Worm (Caenorhabditis elegans) whole organism, L1 larva: ENCODE results near the gene prx-10.

Experiments
- C04F5.9 ChIP-seq: sonication (generic microtip); optimal IDR thresholded peaks from 2 replicates; lab custom pipeline; 2016; ENCODE audit warnings: missing genetic modification characterization, missing compliant biosample characterization
- C34B4.2 ChIP-seq: sonication (generic microtip); optimal IDR thresholded peaks from 2 replicates; lab custom pipeline; 2017; ENCODE audit warnings: mild to moderate bottlenecking, missing genetic modification characterization, missing compliant biosample characterization
- F16B12.6 ChIP-seq: fragments of 150-350 bp; optimal IDR thresholded peaks from 2 replicates; lab custom pipeline; 2014; ENCODE audit warnings: missing biosample characterization, missing genetic modification characterization
- Y116A8C.19 ChIP-seq: sonication (generic microtip); optimal IDR thresholded peaks from 2 replicates; lab custom pipeline; 2016; ENCODE audit warnings: missing compliant biosample characterization, missing genetic modification characterization, borderline replicate concordance
- aha-1 ChIP-seq: fragments of 150-350 bp; optimal IDR thresholded peaks from 2 replicates; lab custom pipeline; 2014; ENCODE audit warnings: missing biosample characterization, missing genetic modification characterization
- ama-1 ChIP-seq: fragments of 150-350 bp; optimal IDR thresholded peaks from 2 replicates; lab custom pipeline; 2014
- blmp-1 ChIP-seq: fragments of 150-350 bp; optimal IDR thresholded peaks from 2 replicates; lab custom pipeline; 2014; ENCODE audit warnings: missing biosample characterization, missing genetic modification characterization
- ceh-63 ChIP-seq: fragments of 200-800 bp; sonication (Bioruptor generic); optimal IDR thresholded peaks from 2 replicates; lab custom pipeline; 2018; ENCODE audit warnings: mild to moderate bottlenecking, missing genetic modification characterization, missing compliant biosample characterization
- ceh-88 ChIP-seq: fragments of 200-800 bp; sonication (Bioruptor generic); IDR thresholded peaks from 2 replicates; pipeline ENCODE4 v1.3.6; 2022; ENCODE audit warnings: missing genetic modification characterization, missing compliant biosample characterization
- ceh-90 ChIP-seq: sonication (generic microtip); optimal IDR thresholded peaks from 2 replicates; lab custom pipeline; 2016; ENCODE audit warnings: missing genetic modification characterization, missing compliant biosample characterization
- ces-1 ChIP-seq: fragments of 150-350 bp; optimal IDR thresholded peaks from 2 replicates; lab custom pipeline; 2014; ENCODE audit warnings: missing biosample characterization, missing genetic modification reagents, missing genetic modification characterization
- dpl-1 ChIP-seq, 3 experiments: fragments of 150-350 bp in 2 of 3; sonication (generic microtip) in 1 of 3; optimal IDR thresholded peaks; 2 replicates each; lab custom pipeline; 2014 to 2017; ENCODE audit warnings: missing biosample characterization in 3 of 3, missing genetic modification characterization in 3 of 3, missing genetic modification reagents in 3 of 3
- dsc-1 ChIP-seq: sonication (generic microtip); optimal IDR thresholded peaks from 2 replicates; lab custom pipeline; 2016; ENCODE audit warnings: mild to moderate bottlenecking, missing genetic modification characterization, missing compliant biosample characterization
- efl-1 ChIP-seq, 4 experiments: fragments of 150-350 bp; optimal IDR thresholded peaks in 3 of 4; peaks in 1 of 4; 1 replicate in 1 of 4; 2 replicates in 3 of 4; lab custom pipeline; 2014; ENCODE audit warnings: missing biosample characterization in 2 of 4, missing genetic modification characterization in 2 of 4, missing genetic modification reagents in 2 of 4
- egl-13 ChIP-seq: sonication (generic microtip); optimal IDR thresholded peaks from 2 replicates; lab custom pipeline; 2016; ENCODE audit warnings: missing genotype, missing genetic modification reagents, missing genetic modification characterization, missing compliant biosample characterization
- elt-2 ChIP-seq: sonication (generic microtip); optimal IDR thresholded peaks from 2 replicates; lab custom pipeline; 2016; ENCODE audit warnings: missing genetic modification characterization, mild to moderate bottlenecking, inconsistent platforms, missing compliant biosample characterization, missing genetic modification reagents
- fkh-10 ChIP-seq: sonication (generic microtip); optimal IDR thresholded peaks from 2 replicates; lab custom pipeline; 2017; ENCODE audit warnings: missing biosample characterization, missing genetic modification reagents, missing genetic modification characterization
- fkh-4 ChIP-seq: sonication (generic microtip); optimal IDR thresholded peaks from 2 replicates; lab custom pipeline; 2016; ENCODE audit warnings: missing compliant biosample characterization, missing genetic modification characterization, borderline replicate concordance
- fos-1 ChIP-seq: fragments of 150-350 bp; optimal IDR thresholded peaks from 2 replicates; lab custom pipeline; 2014; ENCODE audit warnings: missing biosample characterization, missing genetic modification characterization
- hlh-17 ChIP-seq: fragments of 200-800 bp; sonication (Bioruptor generic); optimal IDR thresholded peaks from 2 replicates; lab custom pipeline; 2018; ENCODE audit warnings: missing genetic modification characterization, mild to moderate bottlenecking, missing compliant biosample characterization, moderate library complexity, borderline replicate concordance
- irx-1 ChIP-seq: sonication (generic microtip); optimal IDR thresholded peaks from 2 replicates; lab custom pipeline; 2016; ENCODE audit warnings: missing genetic modification characterization, missing compliant biosample characterization
- isw-1 ChIP-seq: fragments of 200-800 bp; sonication (Bioruptor generic); IDR thresholded peaks from 2 replicates; pipeline ENCODE4 v1.3.6; 2022; ENCODE audit warnings: missing genetic modification characterization, missing compliant biosample characterization
- jun-1 ChIP-seq: fragments of 150-350 bp; optimal IDR thresholded peaks from 2 replicates; lab custom pipeline; 2014; ENCODE audit warnings: missing biosample characterization, missing genetic modification reagents, missing genetic modification characterization
- lin-13 ChIP-seq: fragments of 150-350 bp; optimal IDR thresholded peaks from 2 replicates; lab custom pipeline; 2014; ENCODE audit warnings: missing biosample characterization, missing genetic modification reagents, missing genetic modification characterization
- lin-14 ChIP-seq: fragments of 200-800 bp; sonication (Bioruptor generic); optimal IDR thresholded peaks from 2 replicates; lab custom pipeline; 2018; ENCODE audit warnings: mild to moderate bottlenecking, missing genetic modification characterization, moderate library complexity, missing compliant biosample characterization
- lin-35 ChIP-seq, 2 experiments: fragments of 150-350 bp; optimal IDR thresholded peaks; 2 replicates each; lab custom pipeline; 2014; ENCODE audit warnings: missing biosample characterization in 2 of 2, missing genetic modification characterization in 2 of 2, missing genetic modification reagents in 2 of 2
- lsy-2 ChIP-seq, 2 experiments: fragments of 150-350 bp; optimal IDR thresholded peaks; 2 replicates each; lab custom pipeline; 2014; ENCODE audit warnings: missing biosample characterization in 2 of 2, missing genetic modification characterization in 2 of 2
- mab-9 ChIP-seq: fragments of 200-800 bp; sonication (Bioruptor generic); IDR thresholded peaks from 2 replicates; pipeline ENCODE4 v1.3.6; 2022; ENCODE audit warnings: missing genetic modification reagents, missing genetic modification characterization, missing compliant biosample characterization
- mep-1 ChIP-seq: fragments of 150-350 bp; optimal IDR thresholded peaks from 2 replicates; lab custom pipeline; 2014; ENCODE audit warnings: missing biosample characterization, missing genetic modification characterization
- nhr-12 ChIP-seq: sonication (generic microtip); optimal IDR thresholded peaks from 2 replicates; lab custom pipeline; 2017; ENCODE audit warnings: missing biosample characterization, missing genetic modification characterization
- nhr-19 ChIP-seq: fragments of 200-800 bp; sonication (Bioruptor generic); conservative IDR thresholded peaks from 2 replicates; pipeline ENCODE4 v1.3.6; 2022; ENCODE audit warnings: missing genetic modification characterization, missing compliant biosample characterization
- nhr-237 ChIP-seq: fragments of 150-350 bp; optimal IDR thresholded peaks from 2 replicates; lab custom pipeline; 2014; ENCODE audit warnings: missing biosample characterization, missing genetic modification characterization
- nhr-47 ChIP-seq: sonication (generic microtip); optimal IDR thresholded peaks from 2 replicates; lab custom pipeline; 2016; ENCODE audit warnings: mild to moderate bottlenecking, missing genetic modification characterization, moderate library complexity, missing compliant biosample characterization
- nhr-71 ChIP-seq: sonication (generic microtip); optimal IDR thresholded peaks from 2 replicates; lab custom pipeline; 2016; ENCODE audit warnings: mild to moderate bottlenecking, missing genetic modification characterization, moderate library complexity, missing compliant biosample characterization
- nhr-84 ChIP-seq: sonication (generic microtip); optimal IDR thresholded peaks from 2 replicates; lab custom pipeline; 2017; ENCODE audit warnings: missing biosample characterization, missing genetic modification characterization
- nhr-90 ChIP-seq: sonication (generic microtip); optimal IDR thresholded peaks from 2 replicates; lab custom pipeline; 2016; ENCODE audit warnings: mild to moderate bottlenecking, missing genetic modification characterization, missing compliant biosample characterization; ENCODE audit not compliant: poor library complexity
- pag-3 ChIP-seq: sonication (generic microtip); optimal IDR thresholded peaks from 2 replicates; lab custom pipeline; 2017; ENCODE audit warnings: missing genetic modification characterization, mild to moderate bottlenecking, missing compliant biosample characterization, antibody characterized with exemption, borderline replicate concordance; ENCODE audit not compliant: insufficient read depth
- pax-3 ChIP-seq: fragments of 200-800 bp; sonication (Bioruptor generic); optimal IDR thresholded peaks from 2 replicates; lab custom pipeline; 2018; ENCODE audit warnings: mild to moderate bottlenecking, missing genetic modification characterization, moderate library complexity, missing compliant biosample characterization
- pqm-1 ChIP-seq: sonication (generic microtip); optimal IDR thresholded peaks from 3 replicates; lab custom pipeline; 2017; ENCODE audit warnings: missing biosample characterization, missing genetic modification characterization
- rnt-1 ChIP-seq: sonication (generic microtip); optimal IDR thresholded peaks from 2 replicates; lab custom pipeline; 2016; ENCODE audit warnings: mild to moderate bottlenecking, missing genetic modification characterization, moderate library complexity, missing compliant biosample characterization
- skn-1 ChIP-seq: fragments of 150-350 bp; optimal IDR thresholded peaks from 2 replicates; lab custom pipeline; 2014; ENCODE audit warnings: missing biosample characterization, missing genetic modification characterization
- snpc-4 ChIP-seq: fragments of 150-350 bp; optimal IDR thresholded peaks from 2 replicates; lab custom pipeline; 2014; ENCODE audit warnings: missing biosample characterization, missing genetic modification characterization
- sptf-1 ChIP-seq: fragments of 150-350 bp; optimal IDR thresholded peaks from 2 replicates; lab custom pipeline; 2014; ENCODE audit warnings: missing biosample characterization, missing genetic modification characterization
- sup-37 ChIP-seq: fragments of 200-800 bp; sonication (Bioruptor generic); optimal IDR thresholded peaks from 2 replicates; lab custom pipeline; 2018; ENCODE audit warnings: mild to moderate bottlenecking, missing genetic modification characterization, missing compliant biosample characterization
- tbx-2 ChIP-seq: sonication (generic microtip); optimal IDR thresholded peaks from 2 replicates; lab custom pipeline; 2016; ENCODE audit warnings: missing genetic modification characterization, missing compliant biosample characterization
- tlp-1 ChIP-seq: fragments of 150-350 bp; optimal IDR thresholded peaks from 2 replicates; lab custom pipeline; 2014; ENCODE audit warnings: missing biosample characterization, missing genetic modification characterization
- unc-62 ChIP-seq: fragments of 150-350 bp; optimal IDR thresholded peaks from 2 replicates; lab custom pipeline; 2014; ENCODE audit warnings: missing biosample characterization, missing genetic modification reagents, missing genetic modification characterization
- unc-86 ChIP-seq: sonication (generic microtip); optimal IDR thresholded peaks from 2 replicates; lab custom pipeline; 2016; ENCODE audit warnings: missing genetic modification characterization, missing compliant biosample characterization
- unc-98 ChIP-seq: fragments of 200-800 bp; sonication (Bioruptor generic); IDR thresholded peaks from 2 replicates; pipeline ENCODE4 v1.3.6; 2022; ENCODE audit warnings: missing genetic modification characterization, missing compliant biosample characterization
- vab-15 ChIP-seq: sonication (generic microtip); optimal IDR thresholded peaks from 2 replicates; lab custom pipeline; 2017; ENCODE audit warnings: missing genotype, mild to moderate bottlenecking, missing genetic modification characterization, missing compliant biosample characterization
- zip-4 ChIP-seq: fragments of 200-800 bp; sonication (Bioruptor generic); optimal IDR thresholded peaks from 2 replicates; lab custom pipeline; 2018; ENCODE audit warnings: mild to moderate bottlenecking, missing genetic modification characterization, moderate library complexity, missing compliant biosample characterization

Gene prx-10

DNA sequence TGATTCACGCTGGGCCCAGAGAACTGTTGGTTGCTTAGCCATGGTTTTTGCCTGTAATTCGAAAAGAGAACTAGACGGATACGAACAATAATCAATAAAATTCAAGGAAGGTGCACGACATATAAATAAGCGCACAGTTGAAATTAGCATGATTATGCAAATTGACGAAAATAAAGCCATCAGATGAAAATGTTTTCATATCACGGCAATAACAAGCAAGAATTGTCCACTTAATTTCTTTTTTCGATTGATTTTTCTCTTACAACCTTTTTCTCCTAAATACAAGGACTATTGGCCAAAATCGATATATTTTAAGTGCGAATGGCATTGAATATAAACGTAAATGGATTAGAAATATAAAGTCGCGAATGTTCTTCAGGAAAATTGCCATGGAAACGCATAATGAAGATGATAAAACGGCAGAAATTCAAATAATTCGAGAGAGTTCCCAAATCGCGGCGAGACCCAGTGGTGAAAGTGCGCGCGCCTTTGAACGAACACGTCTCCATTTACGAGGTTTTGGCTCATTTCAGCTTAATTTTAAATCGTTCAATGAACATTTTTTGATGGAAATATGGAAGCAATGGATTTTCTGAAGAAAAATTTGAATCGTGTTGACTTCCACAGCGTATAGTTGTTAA, 38.6 kb downstream of the prx-10 start, which contains the start of the genes daf-41 and toc-1:
Gene daf-41, minus strand, starts transcription at position 51 of the 641 bp plus-strand sequence.
Gene toc-1, plus strand, starts transcription at position 537 of the 641 bp plus-strand sequence.
- no peak for TF ChIP-seq nhr-12
- TF ChIP-seq efl-1 (optimal IDR thresholded peaks at IDR 0.05; lab: Kevin White, UChicago) = peak; percentile 50 to 68
- TF ChIP-seq efl-1 (GFP tag; optimal IDR thresholded peaks at IDR 0.05 in 1 of 2; lab: Kevin White, UChicago) = peak; percentile 68 to 91
- no peak for TF ChIP-seq pax-3 (tag; lab: Kevin White, UChicago)
- TF ChIP-seq F16B12.6 = peak; percentile 13
- no peak for TF ChIP-seq hlh-17 (GFP tag; lab: Kevin White, UChicago)
- TF ChIP-seq vab-15 (tag; lab: Kevin White, UChicago) = no peak
- peak; percentile 72 for TF ChIP-seq blmp-1 (tag; lab: Kevin White, UChicago)
- TF ChIP-seq nhr-19 (GFP tag; lab: Robert Waterston, UW) = peak; percentile 18; the same call in 1 of the 2 replicates
- TF ChIP-seq sptf-1 (tag; lab: Kevin White, UChicago) = no peak
- TF ChIP-seq ceh-63 (GFP tag; lab: Kevin White, UChicago) = no peak
- peak; percentile 59 for TF ChIP-seq nhr-71
- peak; percentile 18; the same call in 1 of the 2 replicates for TF ChIP-seq isw-1 (GFP tag; lab: Robert Waterston, UW)
- peak; percentile 11 for TF ChIP-seq rnt-1 (tag; lab: Kevin White, UChicago)
- no peak for TF ChIP-seq unc-62 (GFP tag; lab: Kevin White, UChicago)
- TF ChIP-seq lin-13 (GFP tag; lab: Kevin White, UChicago) = peak; percentile 48
- no peak for TF ChIP-seq egl-13 (tag; lab: Kevin White, UChicago)
- no peak for TF ChIP-seq C34B4.2 (tag; lab: Kevin White, UChicago)
- no peak for TF ChIP-seq pag-3 (tag; lab: Kevin White, UChicago)
- no peak for TF ChIP-seq nhr-237 (tag; lab: Kevin White, UChicago)
- TF ChIP-seq mep-1 = peak; percentile 82
- peak; percentile 69 to 73 for TF ChIP-seq lsy-2 (tag; optimal IDR thresholded peaks at IDR 0.05; lab: Kevin White, UChicago)
- peak; percentile 20 for TF ChIP-seq jun-1 (tag; lab: Kevin White, UChicago)
- TF ChIP-seq dsc-1 (tag; lab: Kevin White, UChicago) = peak; percentile 63
- TF ChIP-seq pqm-1 (tag; lab: Kevin White, UChicago) = no peak
- TF ChIP-seq fkh-10 (GFP tag; lab: Kevin White, UChicago) = no peak
- TF ChIP-seq nhr-84 (tag; lab: Kevin White, UChicago) = no peak
- TF ChIP-seq nhr-47 (tag; lab: Kevin White, UChicago) = peak; percentile 47
- no peak for TF ChIP-seq C04F5.9 (tag; lab: Kevin White, UChicago)
- peak; percentile 72 to 77 for TF ChIP-seq lin-35 (GFP tag; optimal IDR thresholded peaks at IDR 0.05; lab: Kevin White, UChicago)
- no peak for TF ChIP-seq fkh-4 (tag; lab: Kevin White, UChicago)
- no peak for TF ChIP-seq mab-9
- no peak for TF ChIP-seq irx-1 (tag; lab: Kevin White, UChicago)
- TF ChIP-seq tlp-1 (tag; lab: Kevin White, UChicago) = no peak
- peak; percentile 65 for TF ChIP-seq lin-14 (GFP tag; lab: Kevin White, UChicago)
- TF ChIP-seq unc-98 = no peak
- TF ChIP-seq fos-1 (tag; lab: Kevin White, UChicago) = peak; percentile 20
- TF ChIP-seq unc-86 (tag; lab: Kevin White, UChicago) = no peak
- no peak for TF ChIP-seq ces-1 (GFP tag; lab: Kevin White, UChicago)
- TF ChIP-seq aha-1 = no peak
- no peak for TF ChIP-seq ceh-88 (GFP tag; lab: Robert Waterston, UW)
- TF ChIP-seq skn-1 (tag; lab: Kevin White, UChicago) = peak; percentile 77
- no peak for TF ChIP-seq sup-37 (GFP tag; lab: Kevin White, UChicago)
- no peak for TF ChIP-seq ama-1 (lab: Kevin White, UChicago)
- no peak for TF ChIP-seq snpc-4 (tag; lab: Kevin White, UChicago)
- TF ChIP-seq zip-4 (GFP tag; lab: Kevin White, UChicago) = no peak
- no peak for TF ChIP-seq elt-2
- no peak for TF ChIP-seq nhr-90 (tag; lab: Kevin White, UChicago)
- TF ChIP-seq ceh-90 (tag; lab: Kevin White, UChicago) = peak; percentile 18
- peak; percentile 54 to 71 (median 58) for TF ChIP-seq dpl-1 (GFP tag; optimal IDR thresholded peaks at IDR 0.05; lab: Kevin White, UChicago)
- TF ChIP-seq Y116A8C.19 (tag; lab: Kevin White, UChicago) = no peak
- no peak for TF ChIP-seq tbx-2 (tag; lab: Kevin White, UChicago)
